Worm (Caenorhabditis elegans) whole organism, L3 larva: Measurements from ENCODE around the gene fbxb-11.

Experiments
- fkh-2 ChIP-seq: fragments of 150-350 bp; optimal IDR thresholded peaks from 2 replicates; lab custom pipeline; 2014; ENCODE audit warnings: missing biosample characterization, missing genetic modification reagents, missing genetic modification characterization
- nfya-1 ChIP-seq: sonication (generic microtip); optimal IDR thresholded peaks from 2 replicates; lab custom pipeline; 2017; ENCODE audit warnings: missing genetic modification characterization, mild to moderate bottlenecking, missing compliant biosample characterization, antibody characterized with exemption, moderate library complexity; ENCODE audit not compliant: insufficient read depth
- nhr-11 ChIP-seq: fragments of 150-350 bp; optimal IDR thresholded peaks from 2 replicates; lab custom pipeline; 2014; ENCODE audit warnings: missing biosample characterization, missing genetic modification characterization
- pqm-1 ChIP-seq: fragments of 150-350 bp; optimal IDR thresholded peaks from 2 replicates; lab custom pipeline; 2017; ENCODE audit warnings: missing biosample characterization, missing genetic modification characterization, inconsistent platforms
- ztf-4 ChIP-seq: fragments of 150-350 bp; optimal IDR thresholded peaks from 2 replicates; lab custom pipeline; 2014; ENCODE audit warnings: missing biosample characterization, missing genetic modification characterization

ce11 chrII:1744183-1744582 is 19.8 kb downstream of the fbxb-11 start, which contains the start of gene clec-19:
- no peak for TF ChIP-seq fkh-2 (tag; lab: Kevin White, UChicago)
- no peak for TF ChIP-seq nfya-1 (tag; lab: Kevin White, UChicago)
- TF ChIP-seq pqm-1 (tag; lab: Kevin White, UChicago), result no peak
- TF ChIP-seq nhr-11, result no peak
- TF ChIP-seq ztf-4, result no peak
